Worm (Caenorhabditis elegans) whole organism, mixed stage, embryonic: ENCODE results near the gene T16D1.1.

Experiments used
- ces-1 ChIP-seq: fragments of 150-350 bp; optimal IDR thresholded peaks from 2 replicates; lab custom pipeline; 2014; ENCODE audit warnings: missing biosample characterization, missing genetic modification reagents, missing genetic modification characterization
- elt-1 ChIP-seq: sonication (generic microtip); optimal IDR thresholded peaks from 2 replicates; lab custom pipeline; 2017; ENCODE audit warnings: missing genetic modification characterization, mild to moderate bottlenecking, missing compliant biosample characterization, antibody characterized with exemption, moderate library complexity, borderline replicate concordance; ENCODE audit not compliant: insufficient read depth
- elt-3 ChIP-seq: fragments of 150-350 bp; optimal IDR thresholded peaks from 2 replicates; lab custom pipeline; 2014; ENCODE audit warnings: missing biosample characterization, missing genetic modification characterization
- lin-13 ChIP-seq: fragments of 150-350 bp; optimal IDR thresholded peaks from 2 replicates; lab custom pipeline; 2014; ENCODE audit warnings: missing biosample characterization, missing genetic modification characterization
- lsy-2 ChIP-seq: fragments of 150-350 bp; optimal IDR thresholded peaks from 2 replicates; lab custom pipeline; 2014; ENCODE audit warnings: missing biosample characterization, missing genetic modification characterization
- nhr-237 ChIP-seq: fragments of 150-350 bp; optimal IDR thresholded peaks from 2 replicates; lab custom pipeline; 2014; ENCODE audit warnings: missing biosample characterization, missing genetic modification characterization
- nhr-28 ChIP-seq: fragments of 150-350 bp; optimal IDR thresholded peaks from 2 replicates; lab custom pipeline; 2014; ENCODE audit warnings: missing biosample characterization, missing genetic modification characterization
- snpc-4 ChIP-seq: fragments of 150-350 bp; optimal IDR thresholded peaks from 2 replicates; lab custom pipeline; 2014; ENCODE audit warnings: missing biosample characterization, missing genetic modification characterization
- unc-62 ChIP-seq: fragments of 150-350 bp; optimal IDR thresholded peaks from 2 replicates; lab custom pipeline; 2014; ENCODE audit warnings: missing biosample characterization, missing genetic modification reagents, missing genetic modification characterization

ce11 chrII:5282740-5283281 lies 41.4 kb upstream of the T16D1.1 start:
- TF ChIP-seq nhr-28 (tag; lab: Kevin White, UChicago) (no peak), snpc-4 (tag; lab: Kevin White, UChicago) (no peak), ces-1 (no peak), unc-62 (GFP tag; lab: Kevin White, UChicago) (no peak), lin-13 (tag; lab: Kevin White, UChicago) (no peak), elt-1 (tag; lab: Kevin White, UChicago) (no peak), lsy-2 (tag; lab: Kevin White, UChicago) (no peak), elt-3 (no peak), nhr-237 (tag; lab: Kevin White, UChicago) (no peak)
